Worm (Caenorhabditis elegans): Measurements from ENCODE around the gene msp-59.

DNA sequence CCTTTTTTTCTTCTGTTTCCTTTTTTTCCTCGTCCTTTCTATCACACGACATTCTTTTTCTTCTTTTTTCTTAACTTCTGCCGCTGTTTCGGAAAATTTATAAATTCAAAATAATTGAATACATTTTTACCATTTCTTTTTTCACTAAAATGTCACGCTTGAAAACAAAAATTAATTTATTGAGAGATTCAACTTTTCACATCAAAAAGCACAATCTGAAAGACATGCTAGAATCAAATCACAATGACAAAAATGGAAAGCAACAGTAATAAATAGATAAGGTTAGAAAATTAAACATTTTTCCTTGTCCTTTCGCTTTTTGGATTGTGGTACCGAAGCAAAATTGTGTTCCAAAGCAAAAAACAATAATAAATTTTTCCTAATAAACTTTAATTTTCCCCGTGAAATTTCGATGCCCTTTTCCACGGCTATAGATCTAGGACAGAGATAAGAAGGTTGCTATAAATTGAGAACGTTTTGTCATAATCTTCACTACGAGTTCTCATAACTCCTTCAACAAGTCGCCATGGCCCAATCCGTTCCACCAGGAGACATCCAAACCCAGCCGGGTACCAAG, 15.4 kb downstream of the msp-59 start, which contains the start of the genes ZK354.6 and msp-113:
- no peak for TF ChIP-seq ceh-24 (tag; optimal IDR thresholded peaks at IDR 0.05)
- TF ChIP-seq unc-3 (GFP tag; conservative IDR thresholded peaks at IDR 0.05), result no peak
- no peak for TF ChIP-seq unc-3 (tag; optimal IDR thresholded peaks at IDR 0.05)
- TF ChIP-seq nhr-11 (tag; optimal IDR thresholded peaks at IDR 0.05), result no peak
- no peak for TF ChIP-seq syd-9 (tag; optimal IDR thresholded peaks at IDR 0.05)
- TF ChIP-seq pax-1 (tag; optimal IDR thresholded peaks at IDR 0.05), result no peak
- no peak for TF ChIP-seq hlh-30 (tag; optimal IDR thresholded peaks at IDR 0.05; ENCODE audit: insufficient read depth)
- TF ChIP-seq lim-6 (tag; optimal IDR thresholded peaks at IDR 0.05), result no peak
- no peak for TF ChIP-seq zip-5 (tag; optimal IDR thresholded peaks at IDR 0.05)
- TF ChIP-seq K09A11.1 (tag; optimal IDR thresholded peaks at IDR 0.05; ENCODE audit: insufficient read depth), result no peak
- no peak for TF ChIP-seq ceh-14 (tag; optimal IDR thresholded peaks at IDR 0.05)

All from whole organism, late embryonic.